Worm (Caenorhabditis elegans): ENCODE results near the gene F01F1.3.

DNA sequence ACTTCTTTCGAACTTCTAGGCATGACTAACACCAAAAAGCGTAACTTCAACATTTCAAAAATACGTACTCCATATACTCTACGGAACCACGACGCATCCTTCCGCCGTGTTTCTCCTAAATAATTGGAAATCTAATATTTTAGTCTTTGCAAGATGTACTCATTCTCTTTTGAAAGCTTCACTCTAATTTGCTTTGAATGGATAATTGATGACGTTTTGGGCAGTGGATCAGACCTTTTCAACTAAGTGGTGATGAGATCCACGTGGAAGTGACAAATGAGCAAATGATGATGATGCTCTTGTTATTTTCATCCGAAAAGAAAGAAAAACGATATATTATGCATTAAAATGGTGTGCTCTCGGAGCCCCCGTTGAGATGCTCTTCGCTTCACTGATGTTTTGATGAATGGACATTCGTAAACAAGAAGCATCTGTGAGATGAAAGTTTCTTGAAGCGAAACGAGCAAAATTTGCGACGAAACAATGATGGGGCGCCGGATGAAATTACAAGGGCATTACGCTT lies 47.2 kb upstream of the F01F1.3 start:
- TF ChIP-seq ref-1 (GFP tag; conservative IDR thresholded peaks at IDR 0.05) (no peak), flt-1 (GFP tag; IDR thresholded peaks at IDR 0.05) (no peak), med-1 (GFP tag; optimal IDR thresholded peaks at IDR 0.05; ENCODE audit: insufficient read depth) (no peak)

Measured in whole organism, midembryonic.